Worm (Caenorhabditis elegans) whole organism, L3 larva: ENCODE measurements around the gene T15H9.4.
A peak's percentile ranks its signal among the peaks of the same experiment; 100 is the strongest.

ENCODE experiments used
- R02D3.7 ChIP-seq: fragments of 150-350 bp; optimal IDR thresholded peaks from 2 replicates; lab custom pipeline; 2014; ENCODE audit warnings: missing biosample characterization, missing genetic modification characterization
- ama-1 ChIP-seq: fragments of 150-350 bp; optimal IDR thresholded peaks from 2 replicates; lab custom pipeline; 2018
- ceh-16 ChIP-seq: sonication (generic microtip); optimal IDR thresholded peaks from 2 replicates; lab custom pipeline; 2017; ENCODE audit warnings: missing biosample characterization, missing genetic modification characterization
- ceh-28 ChIP-seq: fragments of 150-350 bp; optimal IDR thresholded peaks from 2 replicates; lab custom pipeline; 2014; ENCODE audit warnings: missing biosample characterization, missing genetic modification reagents, missing genetic modification characterization
- daf-12 ChIP-seq: fragments of 150-350 bp; optimal IDR thresholded peaks from 2 replicates; lab custom pipeline; 2014; ENCODE audit warnings: missing biosample characterization, missing genetic modification reagents, missing genetic modification characterization
- egl-5 ChIP-seq: fragments of 150-350 bp; optimal IDR thresholded peaks from 2 replicates; lab custom pipeline; 2017; ENCODE audit warnings: missing biosample characterization, missing genetic modification reagents, missing genetic modification characterization, inconsistent platforms
- elt-1 ChIP-seq: fragments of 150-350 bp; optimal IDR thresholded peaks from 2 replicates; lab custom pipeline; 2014; ENCODE audit warnings: missing biosample characterization, missing genetic modification characterization
- elt-2 ChIP-seq: sonication (generic microtip); optimal IDR thresholded peaks from 2 replicates; lab custom pipeline; 2016; ENCODE audit warnings: missing genetic modification reagents, mild to moderate bottlenecking, missing genetic modification characterization, missing compliant biosample characterization
- elt-3 ChIP-seq, 3 experiments: fragments of 150-350 bp in 1 of 3; sonication (generic microtip) in 2 of 3; optimal IDR thresholded peaks; 2 replicates in 2 of 3; 4 replicates in 1 of 3; lab custom pipeline; 2014 to 2017; ENCODE audit warnings: missing biosample characterization in 3 of 3, missing genetic modification characterization in 3 of 3
- fkh-10 ChIP-seq: sonication (generic microtip); optimal IDR thresholded peaks from 2 replicates; lab custom pipeline; 2017; ENCODE audit warnings: missing biosample characterization, missing genetic modification reagents, missing genetic modification characterization
- fkh-2 ChIP-seq: fragments of 150-350 bp; optimal IDR thresholded peaks from 2 replicates; lab custom pipeline; 2014; ENCODE audit warnings: missing biosample characterization, missing genetic modification reagents, missing genetic modification characterization
- fos-1 ChIP-seq: fragments of 150-350 bp; optimal IDR thresholded peaks from 2 replicates; lab custom pipeline; 2014; ENCODE audit warnings: missing biosample characterization, missing genetic modification characterization
- jun-1 ChIP-seq: fragments of 150-350 bp; optimal IDR thresholded peaks from 2 replicates; lab custom pipeline; 2014; ENCODE audit warnings: missing biosample characterization, missing genetic modification reagents, missing genetic modification characterization
- lin-39 ChIP-seq: fragments of 150-350 bp; optimal IDR thresholded peaks from 2 replicates; lab custom pipeline; 2018; ENCODE audit warnings: missing biosample characterization, missing genetic modification reagents, missing genetic modification characterization
- lsy-12 ChIP-seq: sonication (generic microtip); optimal IDR thresholded peaks from 2 replicates; lab custom pipeline; 2016; ENCODE audit warnings: mild to moderate bottlenecking, missing genetic modification characterization, missing compliant biosample characterization
- mml-1 ChIP-seq: fragments of 150-350 bp; sonication (generic microtip); optimal IDR thresholded peaks from 3 replicates; lab custom pipeline; 2014; ENCODE audit warnings: missing biosample characterization, missing genetic modification characterization
- nfya-1 ChIP-seq: sonication (generic microtip); optimal IDR thresholded peaks from 2 replicates; lab custom pipeline; 2017; ENCODE audit warnings: missing genetic modification characterization, mild to moderate bottlenecking, missing compliant biosample characterization, antibody characterized with exemption, moderate library complexity; ENCODE audit not compliant: insufficient read depth
- nhr-23 ChIP-seq: fragments of 150-350 bp; optimal IDR thresholded peaks from 2 replicates; lab custom pipeline; 2014; ENCODE audit warnings: missing biosample characterization, missing genetic modification reagents, missing genetic modification characterization
- nhr-237 ChIP-seq: fragments of 150-350 bp; optimal IDR thresholded peaks from 2 replicates; lab custom pipeline; 2014; ENCODE audit warnings: missing biosample characterization, missing genetic modification characterization
- nhr-25 ChIP-seq: sonication (generic microtip); optimal IDR thresholded peaks from 2 replicates; lab custom pipeline; 2017; ENCODE audit warnings: missing biosample characterization, missing genetic modification characterization
- nhr-28 ChIP-seq: fragments of 150-350 bp; optimal IDR thresholded peaks from 2 replicates; lab custom pipeline; 2014; ENCODE audit warnings: missing biosample characterization, missing genetic modification characterization
- pha-4 ChIP-seq: fragments of 150-350 bp; optimal IDR thresholded peaks from 2 replicates; lab custom pipeline; 2014; ENCODE audit warnings: missing biosample characterization, missing genetic modification reagents, missing genetic modification characterization
- pqm-1 ChIP-seq: fragments of 150-350 bp; optimal IDR thresholded peaks from 2 replicates; lab custom pipeline; 2017; ENCODE audit warnings: missing biosample characterization, missing genetic modification characterization, inconsistent platforms
- sea-2 ChIP-seq: fragments of 150-350 bp; sonication (generic microtip); optimal IDR thresholded peaks from 4 replicates; lab custom pipeline; 2014; ENCODE audit warnings: missing biosample characterization, missing genetic modification reagents, missing genetic modification characterization
- skn-1 ChIP-seq: fragments of 150-350 bp; optimal IDR thresholded peaks from 2 replicates; lab custom pipeline; 2014; ENCODE audit warnings: missing biosample characterization, missing genetic modification characterization
- snpc-4 ChIP-seq: fragments of 150-350 bp; optimal IDR thresholded peaks from 2 replicates; lab custom pipeline; 2014; ENCODE audit warnings: missing biosample characterization, missing genetic modification characterization
- tbx-2 ChIP-seq: sonication (generic microtip); optimal IDR thresholded peaks from 2 replicates; lab custom pipeline; 2016; ENCODE audit warnings: mild to moderate bottlenecking, missing genetic modification characterization, missing compliant biosample characterization
- unc-39 ChIP-seq: sonication (generic microtip); optimal IDR thresholded peaks from 4 replicates; lab custom pipeline; 2017; ENCODE audit warnings: missing biosample characterization, missing genetic modification characterization
- unc-62 ChIP-seq: fragments of 150-350 bp; sonication (generic microtip); optimal IDR thresholded peaks from 4 replicates; lab custom pipeline; 2014; ENCODE audit warnings: missing biosample characterization, missing genetic modification reagents, missing genetic modification characterization
- zag-1 ChIP-seq: fragments of 150-350 bp; optimal IDR thresholded peaks from 2 replicates; lab custom pipeline; 2014; ENCODE audit warnings: missing biosample characterization, missing genetic modification characterization
- ztf-11 ChIP-seq: fragments of 150-350 bp; optimal IDR thresholded peaks from 2 replicates; lab custom pipeline; 2014; ENCODE audit warnings: missing biosample characterization, missing genetic modification characterization
- ztf-4 ChIP-seq: fragments of 150-350 bp; optimal IDR thresholded peaks from 2 replicates; lab custom pipeline; 2014; ENCODE audit warnings: missing biosample characterization, missing genetic modification characterization

Gene T15H9.4

ce11 chrII:9605954-9606353, 5.7 kb upstream of the T15H9.4 start:
- peak; percentile 30 for TF ChIP-seq nhr-23 (tag; lab: Kevin White, UChicago)
- no peak for TF ChIP-seq skn-1 (tag; lab: Kevin White, UChicago)
- peak; percentile 93 for TF ChIP-seq elt-1

ce11 chrII:9606485-9607036, 5.1 kb upstream of the T15H9.4 start:
- TF ChIP-seq elt-1 (no peak), unc-62 (GFP tag; lab: Kevin White, UChicago) (no peak), pha-4 (tag; lab: Kevin White, UChicago) (peak; percentile 13), sea-2 (GFP tag; lab: Kevin White, UChicago) (no peak), ama-1 (lab: Kevin White, UChicago) (peak; percentile 17), fkh-10 (GFP tag; lab: Kevin White, UChicago) (no peak), R02D3.7 (no peak), elt-2 (tag; lab: Kevin White, UChicago) (peak; percentile 20)

ce11 chrII:9607137-9607536, 4.5 kb upstream of the T15H9.4 start:
- TF ChIP-seq fkh-10 (GFP tag; lab: Kevin White, UChicago) (no peak), elt-2 (tag; lab: Kevin White, UChicago) (peak; percentile 53), tbx-2 (tag; lab: Kevin White, UChicago) (no peak), egl-5 (tag; lab: Kevin White, UChicago) (no peak), pqm-1 (tag; lab: Kevin White, UChicago) (peak; percentile 44), pha-4 (tag; lab: Kevin White, UChicago) (peak; percentile 6)

ce11 chrII:9609296-9609695, 2.4 kb upstream of the T15H9.4 start, which contains the start of gene pap-2:
TSS of gene pap-2 (minus strand) at chrII:9609396.
- TF ChIP-seq unc-39 (tag; lab: Kevin White, UChicago), result no peak
- TF ChIP-seq jun-1 (tag; lab: Kevin White, UChicago), result no peak
- no peak for TF ChIP-seq nhr-28 (tag; lab: Kevin White, UChicago)
- no peak for TF ChIP-seq elt-3 (tag; optimal IDR thresholded peaks at IDR 0.05; lab: Kevin White, UChicago)
- no peak for TF ChIP-seq zag-1 (tag; lab: Kevin White, UChicago)
- no peak for TF ChIP-seq R02D3.7
- TF ChIP-seq skn-1 (tag; lab: Kevin White, UChicago), result no peak
- TF ChIP-seq snpc-4 (tag; lab: Kevin White, UChicago), result no peak
- TF ChIP-seq nfya-1 (tag; lab: Kevin White, UChicago), result no peak
- TF ChIP-seq fkh-10 (GFP tag; lab: Kevin White, UChicago), result no peak
- TF ChIP-seq ceh-16 (tag; lab: Kevin White, UChicago), result no peak
- no peak for TF ChIP-seq fos-1 (tag; lab: Kevin White, UChicago)

- TF ChIP-seq nhr-25 (tag; lab: Kevin White, UChicago), result no peak
- TF ChIP-seq nfya-1 (tag; lab: Kevin White, UChicago), result no peak
- TF ChIP-seq elt-2 (tag; lab: Kevin White, UChicago), result no peak
- TF ChIP-seq mml-1 (tag; lab: Kevin White, UChicago), result no peak
- TF ChIP-seq jun-1 (tag; lab: Kevin White, UChicago), result no peak
- TF ChIP-seq ceh-28 (tag; lab: Kevin White, UChicago), result no peak
- no peak for TF ChIP-seq pha-4 (tag; lab: Kevin White, UChicago)
- TF ChIP-seq ztf-11 (tag; lab: Kevin White, UChicago), result no peak
- no peak for TF ChIP-seq fos-1 (tag; lab: Kevin White, UChicago)
- TF ChIP-seq nhr-237 (tag; lab: Kevin White, UChicago), result no peak
- no peak for TF ChIP-seq R02D3.7
- TF ChIP-seq unc-62 (GFP tag; lab: Kevin White, UChicago), result no peak
- TF ChIP-seq daf-12 (tag; lab: Kevin White, UChicago), result no peak
- TF ChIP-seq lsy-12 (tag; lab: Kevin White, UChicago), result no peak
- TF ChIP-seq elt-1, result no peak
- TF ChIP-seq ztf-4 (tag; lab: Kevin White, UChicago), result no peak
- no peak for TF ChIP-seq fkh-2 (tag; lab: Kevin White, UChicago)
- TF ChIP-seq nhr-23 (tag; lab: Kevin White, UChicago), result no peak
- TF ChIP-seq lin-39 (tag; lab: Kevin White, UChicago), result no peak
Measured at ce11 chrII:9614728-9615127, 3.1 kb downstream of the T15H9.4 start, which contains the start of gene hlh-6. TSS of gene hlh-6 (minus strand) at chrII:9614828.
